Worm (Caenorhabditis elegans): ENCODE data around the gene ctps-1.

DNA sequence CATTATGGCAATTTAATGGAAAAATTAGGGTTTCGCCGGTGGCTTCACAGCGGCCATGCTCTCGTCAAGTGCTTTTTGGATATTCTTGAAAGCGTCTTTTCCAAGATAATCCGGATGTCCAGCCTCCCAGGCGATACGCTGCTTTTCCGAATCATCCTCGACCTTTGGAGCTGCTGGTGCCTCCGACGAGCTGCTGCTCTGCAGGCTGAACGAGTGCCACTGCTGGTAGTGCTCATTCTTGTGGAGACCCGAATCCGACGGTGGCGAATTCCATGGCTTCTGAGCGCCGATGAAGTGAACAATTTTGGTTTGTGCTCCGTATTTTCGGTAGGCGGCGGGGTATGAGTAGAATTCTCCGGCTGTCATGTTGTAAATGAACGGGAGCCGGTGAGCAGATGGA, 49.5 kb upstream of the ctps-1 start:
- TF ChIP-seq ZK546.5 (tag; optimal IDR thresholded peaks at IDR 0.05) (no peak), daf-12 (tag; optimal IDR thresholded peaks at IDR 0.05) (no peak), lin-39 (tag; optimal IDR thresholded peaks at IDR 0.05) (no peak), elt-3 (tag; optimal IDR thresholded peaks at IDR 0.05) (no peak), zag-1 (tag; optimal IDR thresholded peaks at IDR 0.05) (no peak), ztf-11 (tag; optimal IDR thresholded peaks at IDR 0.05) (no peak), ceh-16 (tag; optimal IDR thresholded peaks at IDR 0.05) (no peak), ceh-9 (tag; optimal IDR thresholded peaks at IDR 0.05) (no peak), nhr-76 (tag; optimal IDR thresholded peaks at IDR 0.05) (no peak), nhr-67 (tag; optimal IDR thresholded peaks at IDR 0.05) (no peak), hmg-11 (tag; optimal IDR thresholded peaks at IDR 0.05) (no peak), fkh-2 (tag; optimal IDR thresholded peaks at IDR 0.05) (no peak)

Measured in whole organism, L3 larva.